Worm (Caenorhabditis elegans) whole organism, L3 larva: ENCODE measurements around the gene bgal-2.
A peak's percentile ranks its signal among the peaks of the same experiment; 100 is the strongest.

ENCODE experiments used
- R02D3.7 ChIP-seq: fragments of 150-350 bp; optimal IDR thresholded peaks from 2 replicates; lab custom pipeline; 2014; ENCODE audit warnings: missing biosample characterization, missing genetic modification characterization
- ZK546.5 ChIP-seq: sonication (generic microtip); optimal IDR thresholded peaks from 2 replicates; lab custom pipeline; 2017; ENCODE audit warnings: missing biosample characterization, missing genetic modification characterization
- aly-2 ChIP-seq: fragments of 150-350 bp; optimal IDR thresholded peaks from 2 replicates; lab custom pipeline; 2014; ENCODE audit warnings: missing biosample characterization, missing genetic modification characterization
- ama-1 ChIP-seq: fragments of 150-350 bp; optimal IDR thresholded peaks from 2 replicates; lab custom pipeline; 2018
- ceh-16 ChIP-seq: sonication (generic microtip); optimal IDR thresholded peaks from 2 replicates; lab custom pipeline; 2017; ENCODE audit warnings: missing biosample characterization, missing genetic modification characterization
- ceh-82 ChIP-seq: fragments of 150-350 bp; optimal IDR thresholded peaks from 2 replicates; lab custom pipeline; 2014; ENCODE audit warnings: missing biosample characterization, missing genetic modification characterization
- ceh-9 ChIP-seq: sonication (generic microtip); optimal IDR thresholded peaks from 2 replicates; lab custom pipeline; 2018; ENCODE audit warnings: missing biosample characterization, missing genetic modification characterization
- daf-12 ChIP-seq: fragments of 150-350 bp; optimal IDR thresholded peaks from 2 replicates; lab custom pipeline; 2014; ENCODE audit warnings: missing biosample characterization, missing genetic modification reagents, missing genetic modification characterization
- egl-27 ChIP-seq: sonication (generic microtip); optimal IDR thresholded peaks from 4 replicates; lab custom pipeline; 2017; ENCODE audit warnings: missing biosample characterization, missing genetic modification reagents, missing genetic modification characterization
- egl-5 ChIP-seq: fragments of 150-350 bp; optimal IDR thresholded peaks from 2 replicates; lab custom pipeline; 2017; ENCODE audit warnings: missing biosample characterization, missing genetic modification reagents, missing genetic modification characterization, inconsistent platforms
- elt-2 ChIP-seq: sonication (generic microtip); optimal IDR thresholded peaks from 2 replicates; lab custom pipeline; 2016; ENCODE audit warnings: missing genetic modification reagents, mild to moderate bottlenecking, missing genetic modification characterization, missing compliant biosample characterization
- eor-1 ChIP-seq, 2 experiments: fragments of 150-350 bp; optimal IDR thresholded peaks; 2 replicates each; lab custom pipeline; 2014 to 2018; ENCODE audit warnings: missing biosample characterization in 2 of 2, missing genetic modification characterization in 2 of 2
- fkh-2 ChIP-seq: fragments of 150-350 bp; optimal IDR thresholded peaks from 2 replicates; lab custom pipeline; 2014; ENCODE audit warnings: missing biosample characterization, missing genetic modification reagents, missing genetic modification characterization
- fos-1 ChIP-seq: fragments of 150-350 bp; optimal IDR thresholded peaks from 2 replicates; lab custom pipeline; 2014; ENCODE audit warnings: missing biosample characterization, missing genetic modification characterization
- hmg-11 ChIP-seq: sonication (generic microtip); optimal IDR thresholded peaks from 2 replicates; lab custom pipeline; 2016; ENCODE audit warnings: missing genetic modification characterization, missing compliant biosample characterization
- lin-15B ChIP-seq: fragments of 150-350 bp; optimal IDR thresholded peaks from 2 replicates; lab custom pipeline; 2014; ENCODE audit warnings: missing biosample characterization, missing genetic modification characterization
- lin-39 ChIP-seq: fragments of 150-350 bp; optimal IDR thresholded peaks from 2 replicates; lab custom pipeline; 2018; ENCODE audit warnings: missing biosample characterization, missing genetic modification reagents, missing genetic modification characterization
- lsy-12 ChIP-seq: sonication (generic microtip); optimal IDR thresholded peaks from 2 replicates; lab custom pipeline; 2016; ENCODE audit warnings: mild to moderate bottlenecking, missing genetic modification characterization, missing compliant biosample characterization
- mdl-1 ChIP-seq: fragments of 150-350 bp; optimal IDR thresholded peaks from 2 replicates; lab custom pipeline; 2014; ENCODE audit warnings: missing biosample characterization, missing genetic modification characterization
- mml-1 ChIP-seq: fragments of 150-350 bp; sonication (generic microtip); optimal IDR thresholded peaks from 3 replicates; lab custom pipeline; 2014; ENCODE audit warnings: missing biosample characterization, missing genetic modification characterization
- nfya-1 ChIP-seq: sonication (generic microtip); optimal IDR thresholded peaks from 2 replicates; lab custom pipeline; 2017; ENCODE audit warnings: missing genetic modification characterization, mild to moderate bottlenecking, missing compliant biosample characterization, antibody characterized with exemption, moderate library complexity; ENCODE audit not compliant: insufficient read depth
- nhr-11 ChIP-seq: fragments of 150-350 bp; optimal IDR thresholded peaks from 2 replicates; lab custom pipeline; 2014; ENCODE audit warnings: missing biosample characterization, missing genetic modification characterization
- nhr-12 ChIP-seq: fragments of 150-350 bp; optimal IDR thresholded peaks from 2 replicates; lab custom pipeline; 2014; ENCODE audit warnings: missing biosample characterization, missing genetic modification characterization
- nhr-23 ChIP-seq: fragments of 150-350 bp; optimal IDR thresholded peaks from 2 replicates; lab custom pipeline; 2014; ENCODE audit warnings: missing biosample characterization, missing genetic modification reagents, missing genetic modification characterization
- nhr-25 ChIP-seq: sonication (generic microtip); optimal IDR thresholded peaks from 2 replicates; lab custom pipeline; 2017; ENCODE audit warnings: missing biosample characterization, missing genetic modification characterization
- nhr-28 ChIP-seq: fragments of 150-350 bp; optimal IDR thresholded peaks from 2 replicates; lab custom pipeline; 2014; ENCODE audit warnings: missing biosample characterization, missing genetic modification characterization
- nhr-43 ChIP-seq: sonication (generic microtip); optimal IDR thresholded peaks from 2 replicates; lab custom pipeline; 2016; ENCODE audit warnings: mild to moderate bottlenecking, missing genetic modification characterization, missing compliant biosample characterization; ENCODE audit not compliant: poor library complexity, severe bottlenecking
- nhr-67 ChIP-seq: fragments of 150-350 bp; optimal IDR thresholded peaks from 2 replicates; lab custom pipeline; 2014; ENCODE audit warnings: missing biosample characterization, missing genetic modification characterization
- nhr-76 ChIP-seq: fragments of 150-350 bp; sonication (generic microtip); optimal IDR thresholded peaks from 5 replicates; lab custom pipeline; 2014; ENCODE audit warnings: missing biosample characterization, missing genetic modification characterization
- nhr-77 ChIP-seq: fragments of 150-350 bp; optimal IDR thresholded peaks from 2 replicates; lab custom pipeline; 2014; ENCODE audit warnings: missing biosample characterization, missing genetic modification characterization
- pha-4 ChIP-seq: fragments of 150-350 bp; optimal IDR thresholded peaks from 2 replicates; lab custom pipeline; 2014; ENCODE audit warnings: missing biosample characterization, missing genetic modification reagents, missing genetic modification characterization
- pqm-1 ChIP-seq: fragments of 150-350 bp; optimal IDR thresholded peaks from 2 replicates; lab custom pipeline; 2017; ENCODE audit warnings: missing biosample characterization, missing genetic modification characterization, inconsistent platforms
- sea-2 ChIP-seq: fragments of 150-350 bp; sonication (generic microtip); optimal IDR thresholded peaks from 4 replicates; lab custom pipeline; 2014; ENCODE audit warnings: missing biosample characterization, missing genetic modification reagents, missing genetic modification characterization
- skn-1 ChIP-seq: fragments of 150-350 bp; optimal IDR thresholded peaks from 2 replicates; lab custom pipeline; 2014; ENCODE audit warnings: missing biosample characterization, missing genetic modification characterization
- snpc-4 ChIP-seq: fragments of 150-350 bp; optimal IDR thresholded peaks from 2 replicates; lab custom pipeline; 2014; ENCODE audit warnings: missing biosample characterization, missing genetic modification characterization
- tbx-2 ChIP-seq: sonication (generic microtip); optimal IDR thresholded peaks from 2 replicates; lab custom pipeline; 2016; ENCODE audit warnings: mild to moderate bottlenecking, missing genetic modification characterization, missing compliant biosample characterization
- unc-39 ChIP-seq: sonication (generic microtip); optimal IDR thresholded peaks from 4 replicates; lab custom pipeline; 2017; ENCODE audit warnings: missing biosample characterization, missing genetic modification characterization
- unc-62 ChIP-seq: fragments of 150-350 bp; sonication (generic microtip); optimal IDR thresholded peaks from 4 replicates; lab custom pipeline; 2014; ENCODE audit warnings: missing biosample characterization, missing genetic modification reagents, missing genetic modification characterization
- zag-1 ChIP-seq: fragments of 150-350 bp; optimal IDR thresholded peaks from 2 replicates; lab custom pipeline; 2014; ENCODE audit warnings: missing biosample characterization, missing genetic modification characterization
- ztf-11 ChIP-seq: fragments of 150-350 bp; optimal IDR thresholded peaks from 2 replicates; lab custom pipeline; 2014; ENCODE audit warnings: missing biosample characterization, missing genetic modification characterization

Gene bgal-2

ce11 chrX:6784181-6784580 is at the start of gene bgal-2:
TSS of gene bgal-2 (plus strand) at chrX:6784411.
- TF ChIP-seq nhr-67 (tag; lab: Kevin White, UChicago) (no peak), skn-1 (tag; lab: Kevin White, UChicago) (no peak), ceh-82 (tag; lab: Kevin White, UChicago) (no peak), egl-5 (tag; lab: Kevin White, UChicago) (no peak), nhr-25 (no peak), ceh-9 (tag; lab: Kevin White, UChicago) (no peak), pqm-1 (tag; lab: Kevin White, UChicago) (peak; percentile 38), ceh-16 (no peak), nhr-43 (tag; lab: Kevin White, UChicago) (no peak), snpc-4 (tag; lab: Kevin White, UChicago) (no peak), elt-2 (tag; lab: Kevin White, UChicago) (peak; percentile 64)
- TF ChIP-seq, all 47 proteins: peak for 2

- TF ChIP-seq lsy-12 (tag; lab: Kevin White, UChicago) (peak; percentile 37), skn-1 (tag; lab: Kevin White, UChicago) (no peak), elt-2 (tag; lab: Kevin White, UChicago) (no peak), ZK546.5 (tag; lab: Kevin White, UChicago) (no peak), zag-1 (tag; lab: Kevin White, UChicago) (no peak), egl-5 (tag; lab: Kevin White, UChicago) (no peak), pqm-1 (tag; lab: Kevin White, UChicago) (no peak), nhr-23 (tag; lab: Kevin White, UChicago) (peak; percentile 22), unc-62 (GFP tag; lab: Kevin White, UChicago) (no peak), tbx-2 (no peak), nhr-25 (peak; percentile 54), lin-15B (tag; lab: Kevin White, UChicago) (no peak), ztf-11 (tag; lab: Kevin White, UChicago) (no peak), ceh-82 (tag; lab: Kevin White, UChicago) (no peak), nhr-67 (tag; lab: Kevin White, UChicago) (no peak), daf-12 (no peak), mdl-1 (tag; lab: Kevin White, UChicago) (peak; percentile 48), nhr-12 (tag; lab: Kevin White, UChicago) (no peak), fkh-2 (no peak), sea-2 (GFP tag; lab: Kevin White, UChicago) (no peak), lin-39 (tag; lab: Kevin White, UChicago) (peak; percentile 20), nfya-1 (tag; lab: Kevin White, UChicago) (peak; percentile 51), pha-4 (tag; lab: Kevin White, UChicago) (peak; percentile 3), nhr-28 (no peak), aly-2 (tag; lab: Kevin White, UChicago) (no peak), mml-1 (no peak), nhr-43 (tag; lab: Kevin White, UChicago) (peak; percentile 76), nhr-76 (tag; lab: Kevin White, UChicago) (no peak), egl-27 (no peak), fos-1 (tag; lab: Kevin White, UChicago) (no peak), nhr-77 (tag; lab: Kevin White, UChicago) (no peak), eor-1 (tag; optimal IDR thresholded peaks at IDR 0.05; lab: Kevin White, UChicago) (no peak), hmg-11 (tag; lab: Kevin White, UChicago) (no peak), nhr-11 (tag; lab: Kevin White, UChicago) (no peak), unc-39 (tag; lab: Kevin White, UChicago) (no peak), R02D3.7 (tag; lab: Kevin White, UChicago) (no peak), ama-1 (lab: Kevin White, UChicago) (no peak), snpc-4 (tag; lab: Kevin White, UChicago) (no peak)
- TF ChIP-seq, all 47 proteins: peak for 8
Observed at ce11 chrX:6735494-6735893, 48.7 kb upstream of the bgal-2 start.
